Worm (Caenorhabditis elegans) whole organism, L2 larva: Measurements from ENCODE around the gene K08H10.10.

ENCODE experiments used
- C34F6.9 ChIP-seq: fragments of 150-350 bp; optimal IDR thresholded peaks from 2 replicates; lab custom pipeline; 2014; ENCODE audit warnings: missing biosample characterization, missing genetic modification characterization
- F13H6.1 ChIP-seq: sonication (generic microtip); optimal IDR thresholded peaks from 2 replicates; lab custom pipeline; 2016; ENCODE audit warnings: missing genetic modification characterization, missing compliant biosample characterization
- ZK546.5 ChIP-seq: sonication (generic microtip); optimal IDR thresholded peaks from 2 replicates; lab custom pipeline; 2017; ENCODE audit warnings: missing biosample characterization, missing genetic modification characterization
- alr-1 ChIP-seq: fragments of 150-350 bp; optimal IDR thresholded peaks from 2 replicates; lab custom pipeline; 2014; ENCODE audit warnings: missing biosample characterization, missing genetic modification characterization
- aly-2 ChIP-seq: fragments of 150-350 bp; optimal IDR thresholded peaks from 2 replicates; lab custom pipeline; 2014; ENCODE audit warnings: missing biosample characterization, missing genetic modification characterization
- ama-1 ChIP-seq: fragments of 150-350 bp; optimal IDR thresholded peaks from 2 replicates; lab custom pipeline; 2018; ENCODE audit warnings: inconsistent platforms
- blmp-1 ChIP-seq: sonication (generic microtip); optimal IDR thresholded peaks from 2 replicates; lab custom pipeline; 2017; ENCODE audit warnings: missing genetic modification characterization, mild to moderate bottlenecking, missing compliant biosample characterization, antibody characterized with exemption, moderate library complexity; ENCODE audit not compliant: insufficient read depth
- ceh-16 ChIP-seq: fragments of 150-350 bp; optimal IDR thresholded peaks from 2 replicates; lab custom pipeline; 2014; ENCODE audit warnings: missing biosample characterization, missing genetic modification characterization
- crh-2 ChIP-seq: sonication (generic microtip); optimal IDR thresholded peaks from 2 replicates; lab custom pipeline; 2017; ENCODE audit warnings: missing biosample characterization, missing genetic modification characterization
- dmd-4 ChIP-seq: sonication (generic microtip); optimal IDR thresholded peaks from 2 replicates; lab custom pipeline; 2017; ENCODE audit warnings: missing biosample characterization, missing genetic modification characterization
- egl-27 ChIP-seq: sonication (generic microtip); optimal IDR thresholded peaks from 3 replicates; lab custom pipeline; 2017; ENCODE audit warnings: missing biosample characterization, missing genetic modification reagents, missing genetic modification characterization
- elt-1 ChIP-seq: fragments of 150-350 bp; optimal IDR thresholded peaks from 2 replicates; lab custom pipeline; 2014; ENCODE audit warnings: missing biosample characterization, missing genetic modification characterization
- elt-3 ChIP-seq: sonication (generic microtip); optimal IDR thresholded peaks from 2 replicates; lab custom pipeline; 2017; ENCODE audit warnings: missing biosample characterization, missing genetic modification characterization
- fos-1 ChIP-seq: fragments of 150-350 bp; optimal IDR thresholded peaks from 2 replicates; lab custom pipeline; 2014; ENCODE audit warnings: missing biosample characterization, missing genetic modification characterization
- lin-11 ChIP-seq: fragments of 150-350 bp; sonication (generic microtip); optimal IDR thresholded peaks from 2 replicates; lab custom pipeline; 2014; ENCODE audit warnings: missing biosample characterization, missing genetic modification characterization, inconsistent platforms, mixed read lengths
- lin-39 ChIP-seq: fragments of 150-350 bp; optimal IDR thresholded peaks from 2 replicates; lab custom pipeline; 2014; ENCODE audit warnings: missing biosample characterization, missing genetic modification reagents, missing genetic modification characterization
- lsy-2 ChIP-seq, 2 experiments: fragments of 150-350 bp in 1 of 2; sonication (generic microtip) in 1 of 2; optimal IDR thresholded peaks; 2 replicates each; lab custom pipeline; 2014 to 2017; ENCODE audit warnings: missing biosample characterization in 2 of 2, missing genetic modification characterization in 2 of 2
- mbf-1 ChIP-seq: sonication (generic microtip); optimal IDR thresholded peaks from 2 replicates; lab custom pipeline; 2017; ENCODE audit warnings: missing biosample characterization, missing genetic modification characterization
- mdl-1 ChIP-seq, 2 experiments: fragments of 150-350 bp in 1 of 2; sonication (generic microtip) in 1 of 2; optimal IDR thresholded peaks; 2 replicates each; lab custom pipeline; 2017; ENCODE audit warnings: missing biosample characterization in 2 of 2, missing genetic modification characterization in 2 of 2
- nhr-11 ChIP-seq: fragments of 150-350 bp; optimal IDR thresholded peaks from 2 replicates; lab custom pipeline; 2014; ENCODE audit warnings: missing biosample characterization, missing genetic modification characterization
- nhr-129 ChIP-seq: fragments of 150-350 bp; optimal IDR thresholded peaks from 2 replicates; lab custom pipeline; 2014; ENCODE audit warnings: missing biosample characterization, missing genetic modification characterization
- nhr-21 ChIP-seq: fragments of 150-350 bp; optimal IDR thresholded peaks from 2 replicates; lab custom pipeline; 2014; ENCODE audit warnings: missing biosample characterization, missing genetic modification characterization
- nhr-23 ChIP-seq: fragments of 150-350 bp; optimal IDR thresholded peaks from 2 replicates; lab custom pipeline; 2014; ENCODE audit warnings: missing biosample characterization, missing genetic modification reagents, missing genetic modification characterization
- nhr-237 ChIP-seq: fragments of 150-350 bp; optimal IDR thresholded peaks from 2 replicates; lab custom pipeline; 2014; ENCODE audit warnings: missing biosample characterization, missing genetic modification characterization
- nhr-25 ChIP-seq: fragments of 150-350 bp; sonication (generic microtip); optimal IDR thresholded peaks from 3 replicates; lab custom pipeline; 2014; ENCODE audit warnings: missing biosample characterization, missing genetic modification characterization
- nhr-6 ChIP-seq: fragments of 150-350 bp; optimal IDR thresholded peaks from 2 replicates; lab custom pipeline; 2014; ENCODE audit warnings: missing biosample characterization, missing genetic modification characterization
- nhr-77 ChIP-seq: fragments of 150-350 bp; optimal IDR thresholded peaks from 2 replicates; lab custom pipeline; 2014; ENCODE audit warnings: missing biosample characterization, missing genetic modification characterization
- peb-1 ChIP-seq: fragments of 150-350 bp; optimal IDR thresholded peaks from 2 replicates; lab custom pipeline; 2014; ENCODE audit warnings: missing biosample characterization, missing genetic modification characterization
- sem-4 ChIP-seq: fragments of 150-350 bp; optimal IDR thresholded peaks from 2 replicates; lab custom pipeline; 2014; ENCODE audit warnings: missing biosample characterization, missing genetic modification reagents, missing genetic modification characterization
- skn-1 ChIP-seq: sonication (generic microtip); optimal IDR thresholded peaks from 2 replicates; lab custom pipeline; 2017; ENCODE audit warnings: missing biosample characterization, missing genetic modification characterization
- sma-3 ChIP-seq: sonication (generic microtip); optimal IDR thresholded peaks from 2 replicates; lab custom pipeline; 2016; ENCODE audit warnings: missing genetic modification reagents, missing genetic modification characterization, missing compliant biosample characterization
- sma-9 ChIP-seq, 2 experiments: fragments of 150-350 bp in 1 of 2; sonication (generic microtip) in 1 of 2; optimal IDR thresholded peaks; 2 replicates each; lab custom pipeline; 2014 to 2016; ENCODE audit warnings: missing genetic modification characterization in 2 of 2, mild to moderate bottlenecking in 1 of 2, missing biosample characterization in 1 of 2, missing compliant biosample characterization in 1 of 2, missing genetic modification reagents in 1 of 2, moderate library complexity in 1 of 2
- unc-39 ChIP-seq: fragments of 150-350 bp; optimal IDR thresholded peaks from 2 replicates; lab custom pipeline; 2014; ENCODE audit warnings: missing biosample characterization, missing genetic modification characterization
- unc-55 ChIP-seq: fragments of 150-350 bp; sonication (generic microtip); optimal IDR thresholded peaks from 3 replicates; lab custom pipeline; 2014; ENCODE audit warnings: missing biosample characterization, missing genetic modification reagents, missing genetic modification characterization
- unc-62 ChIP-seq: fragments of 150-350 bp; optimal IDR thresholded peaks from 2 replicates; lab custom pipeline; 2014; ENCODE audit warnings: missing biosample characterization, missing genetic modification reagents, missing genetic modification characterization
- zag-1 ChIP-seq: fragments of 150-350 bp; optimal IDR thresholded peaks from 2 replicates; lab custom pipeline; 2014; ENCODE audit warnings: missing biosample characterization, missing genetic modification characterization
- ztf-1 ChIP-seq: fragments of 200-800 bp; sonication (Bioruptor generic); conservative IDR thresholded peaks from 2 replicates; pipeline ENCODE4 v1.3.6; 2022; ENCODE audit warnings: missing genetic modification characterization, missing compliant biosample characterization
- ztf-4 ChIP-seq: fragments of 150-350 bp; optimal IDR thresholded peaks from 2 replicates; lab custom pipeline; 2014; ENCODE audit warnings: missing biosample characterization, missing genetic modification characterization

Gene K08H10.10

ce11 chrV:10044735-10045134, 43.9 kb downstream of the K08H10.10 start:
- TF ChIP-seq F13H6.1 (tag; lab: Kevin White, UChicago) (peak; percentile 30), lin-39 (no peak), alr-1 (no peak)

DNA sequence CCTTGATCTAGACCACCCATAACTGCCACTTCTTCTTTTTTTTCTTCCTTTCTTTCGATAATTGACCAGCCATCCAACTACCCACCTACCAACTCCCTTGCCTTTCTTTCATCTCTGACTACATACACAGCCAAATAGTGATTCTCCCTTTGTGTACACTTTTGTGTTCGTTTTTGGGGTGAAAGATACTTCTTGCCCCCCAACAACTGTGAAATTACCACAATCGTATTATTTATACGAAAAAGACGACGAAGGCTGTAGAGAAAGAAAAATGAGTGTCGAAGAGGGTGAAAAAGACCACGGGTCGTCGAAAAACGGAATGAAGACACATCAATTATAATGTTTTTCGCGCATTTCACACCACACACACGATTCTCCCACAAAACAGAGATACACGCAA, 45.6 kb downstream of the K08H10.10 start:
- no peak for TF ChIP-seq sem-4
- no peak for TF ChIP-seq ceh-16 (tag; lab: Kevin White, UChicago)
- peak; percentile 12 for TF ChIP-seq sma-9 (GFP tag; optimal IDR thresholded peaks at IDR 0.05; lab: Kevin White, UChicago)
- no peak for TF ChIP-seq sma-9 (tag; optimal IDR thresholded peaks at IDR 0.05; lab: Kevin White, UChicago)
- no peak for TF ChIP-seq aly-2 (tag; lab: Kevin White, UChicago)
- TF ChIP-seq peb-1, result no peak
- TF ChIP-seq crh-2 (tag; lab: Kevin White, UChicago), result peak; percentile 81
- TF ChIP-seq lsy-2 (tag; optimal IDR thresholded peaks at IDR 0.05; lab: Kevin White, UChicago), result no peak
- TF ChIP-seq ztf-4 (tag; lab: Kevin White, UChicago), result no peak
- no peak for TF ChIP-seq unc-55 (GFP tag; lab: Kevin White, UChicago)
- TF ChIP-seq alr-1, result no peak
- TF ChIP-seq lin-11 (tag; lab: Kevin White, UChicago), result no peak
- no peak for TF ChIP-seq nhr-237 (tag; lab: Kevin White, UChicago)
- TF ChIP-seq blmp-1 (tag; lab: Kevin White, UChicago), result peak; percentile 38
- no peak for TF ChIP-seq ZK546.5
- no peak for TF ChIP-seq unc-62 (GFP tag; lab: Kevin White, UChicago)
- no peak for TF ChIP-seq zag-1 (tag; lab: Kevin White, UChicago)
- TF ChIP-seq nhr-23 (tag; lab: Kevin White, UChicago), result no peak
- TF ChIP-seq nhr-21, result no peak
- TF ChIP-seq nhr-25 (tag; lab: Kevin White, UChicago), result peak; percentile 67
- TF ChIP-seq nhr-6, result no peak
- peak; percentile 3 for TF ChIP-seq sma-3 (GFP tag; lab: Kevin White, UChicago)
- no peak for TF ChIP-seq dmd-4 (tag; lab: Kevin White, UChicago)
- TF ChIP-seq elt-1 (tag; lab: Kevin White, UChicago), result no peak
- TF ChIP-seq skn-1 (tag; lab: Kevin White, UChicago), result no peak
- TF ChIP-seq ama-1 (lab: Kevin White, UChicago), result peak; percentile 42

- TF ChIP-seq unc-39 (tag; lab: Kevin White, UChicago) (no peak), C34F6.9 (tag; lab: Kevin White, UChicago) (no peak), F13H6.1 (tag; lab: Kevin White, UChicago) (no peak), nhr-11 (tag; lab: Kevin White, UChicago) (no peak), dmd-4 (tag; lab: Kevin White, UChicago) (no peak), unc-55 (GFP tag; lab: Kevin White, UChicago) (no peak), nhr-77 (no peak), ztf-1 (no peak), ZK546.5 (no peak), elt-3 (tag; lab: Kevin White, UChicago) (no peak), nhr-6 (no peak)
Measured at ce11 chrV:10047189-10047588, 46.3 kb downstream of the K08H10.10 start.

DNA sequence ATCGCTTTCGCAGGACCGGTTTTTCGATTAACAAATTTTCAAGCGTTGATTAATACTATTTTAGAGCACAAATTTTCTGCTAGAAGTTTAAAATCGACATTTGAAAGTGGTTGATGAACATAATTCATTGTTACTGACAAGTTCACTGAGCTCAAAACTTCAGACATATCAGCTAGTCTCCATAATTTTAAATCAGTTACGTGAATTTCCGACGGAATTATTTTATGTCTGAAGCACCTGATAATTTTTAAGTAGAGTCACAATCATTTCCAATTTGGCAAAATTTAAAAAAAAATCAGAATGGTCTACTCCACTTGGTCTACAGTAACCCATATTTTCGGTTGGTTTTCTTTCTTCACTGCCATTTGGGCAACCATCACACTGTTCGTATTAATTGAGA, 51.0 kb downstream of the K08H10.10 start, which contains the start of gene str-118:
TSS of gene str-118 (plus strand) at position 301 of the 400 bp plus-strand sequence.
- no peak for TF ChIP-seq mbf-1 (tag; lab: Kevin White, UChicago)
- no peak for TF ChIP-seq egl-27 (tag; lab: Kevin White, UChicago)
- no peak for TF ChIP-seq nhr-129 (tag; lab: Kevin White, UChicago)
- no peak for TF ChIP-seq nhr-23 (tag; lab: Kevin White, UChicago)
- TF ChIP-seq ztf-4 (tag; lab: Kevin White, UChicago), result no peak
- TF ChIP-seq unc-62 (GFP tag; lab: Kevin White, UChicago), result no peak
- no peak for TF ChIP-seq blmp-1 (tag; lab: Kevin White, UChicago)
- TF ChIP-seq fos-1 (tag; lab: Kevin White, UChicago), result no peak
- no peak for TF ChIP-seq nhr-11 (tag; lab: Kevin White, UChicago)
- TF ChIP-seq skn-1 (tag; lab: Kevin White, UChicago), result no peak
- no peak for TF ChIP-seq sem-4
- no peak for TF ChIP-seq lin-39
- no peak for TF ChIP-seq lsy-2 (tag; optimal IDR thresholded peaks at IDR 0.05; lab: Kevin White, UChicago)
- no peak for TF ChIP-seq mdl-1 (tag; optimal IDR thresholded peaks at IDR 0.05; lab: Kevin White, UChicago)
- TF ChIP-seq lin-11 (tag; lab: Kevin White, UChicago), result no peak
